Worm (Caenorhabditis elegans): ENCODE results near the gene K08F11.1.

ce11 chrIV:4724562-4724961, at the start of gene K08F11.1:
- TF ChIP-seq fos-1 (tag; optimal IDR thresholded peaks at IDR 0.05) = no peak
- no peak for TF ChIP-seq lsy-2 (tag; optimal IDR thresholded peaks at IDR 0.05)
- TF ChIP-seq nhr-25 (tag; optimal IDR thresholded peaks at IDR 0.05) = no peak
- no peak for TF ChIP-seq ztf-4 (tag; optimal IDR thresholded peaks at IDR 0.05)
- no peak for TF ChIP-seq nhr-10 (tag; optimal IDR thresholded peaks at IDR 0.05)
- no peak for TF ChIP-seq nhr-6 (tag; optimal IDR thresholded peaks at IDR 0.05)
- no peak for TF ChIP-seq nhr-21 (tag; optimal IDR thresholded peaks at IDR 0.05)
- no peak for TF ChIP-seq nhr-77 (tag; optimal IDR thresholded peaks at IDR 0.05)
